Worm (Caenorhabditis elegans) whole organism, early embryonic: ENCODE results near the gene tbc-9.

Source experiments
- B0310.2 ChIP-seq: sonication (generic microtip); optimal IDR thresholded peaks from 2 replicates; lab custom pipeline; 2016; ENCODE audit warnings: mild to moderate bottlenecking, missing genetic modification characterization, missing compliant biosample characterization
- ama-1 ChIP-seq: fragments of 150-350 bp; optimal IDR thresholded peaks from 2 replicates; lab custom pipeline; 2014
- ets-7 ChIP-seq: sonication (generic microtip); optimal IDR thresholded peaks from 2 replicates; lab custom pipeline; 2016; ENCODE audit warnings: missing genotype, missing genetic modification characterization, missing compliant biosample characterization
- flt-1 ChIP-seq: fragments of 200-800 bp; sonication (Bioruptor generic); IDR thresholded peaks from 2 replicates; pipeline ENCODE4 v1.3.6; 2022; ENCODE audit warnings: missing genetic modification characterization, missing compliant biosample characterization
- hmbx-1 ChIP-seq: sonication (generic microtip); optimal IDR thresholded peaks from 2 replicates; lab custom pipeline; 2016; ENCODE audit warnings: mild to moderate bottlenecking, missing genetic modification characterization, missing compliant biosample characterization
- pes-1 ChIP-seq: fragments of 200-800 bp; sonication (Bioruptor generic); IDR thresholded peaks from 2 replicates; pipeline ENCODE4 v1.3.6; 2022; ENCODE audit warnings: missing genetic modification reagents, missing genetic modification characterization, missing compliant biosample characterization
- scrt-1 ChIP-seq: fragments of 200-800 bp; sonication (Bioruptor generic); IDR thresholded peaks from 2 replicates; pipeline ENCODE4 v1.3.6; 2022; ENCODE audit warnings: missing genetic modification characterization, missing compliant biosample characterization
- tra-4 ChIP-seq: sonication (generic microtip); optimal IDR thresholded peaks from 2 replicates; lab custom pipeline; 2017; ENCODE audit warnings: missing genetic modification characterization, missing compliant biosample characterization

- no peak for TF ChIP-seq flt-1 (GFP tag; lab: Robert Waterston, UW)
- no peak for TF ChIP-seq hmbx-1 (tag; lab: Kevin White, UChicago)
- TF ChIP-seq B0310.2 (tag; lab: Kevin White, UChicago) = no peak
- no peak for TF ChIP-seq ets-7
- no peak for TF ChIP-seq tra-4 (tag; lab: Kevin White, UChicago)
- no peak for TF ChIP-seq pes-1 (GFP tag; lab: Robert Waterston, UW)
- no peak for TF ChIP-seq ama-1
- TF ChIP-seq scrt-1 (GFP tag; lab: Robert Waterston, UW) = no peak
These were observed 8.9 kb downstream of the tbc-9 start for ce11 chrIV:13493719-13494118.
